Fruit fly (Drosophila melanogaster) whole organism, embryonic: Measurements from ENCODE around the gene ZnT63C.

Experiments used
- CG2199 ChIP-seq: fragments of 200-800 bp; sonication (Bioruptor generic); IDR thresholded peaks from 3 replicates; pipeline ENCODE4 v1.3.6; 2022; ENCODE audit warnings: missing biosample characterization, missing genetic modification characterization
- CG6654 ChIP-seq: fragments of 200-800 bp; sonication (Bioruptor generic); optimal IDR thresholded peaks from 2 replicates; lab custom pipeline; 2017; ENCODE audit warnings: missing biosample characterization, mild to moderate bottlenecking, missing genetic modification characterization
- CrebB ChIP-seq: fragments of 200-800 bp; sonication (Bioruptor generic); optimal IDR thresholded peaks from 3 replicates; lab custom pipeline; 2018; ENCODE audit warnings: missing biosample characterization, mild to moderate bottlenecking, missing genetic modification characterization
- TFAM ChIP-seq: fragments of 200-800 bp; sonication (Bioruptor generic); optimal IDR thresholded peaks from 2 replicates; lab custom pipeline; 2017; ENCODE audit warnings: missing biosample characterization, missing genetic modification characterization, inconsistent platforms
- corto ChIP-seq: fragments of 200-800 bp; sonication (Bioruptor generic); optimal IDR thresholded peaks from 2 replicates; lab custom pipeline; 2016; ENCODE audit warnings: missing biosample characterization, mild to moderate bottlenecking, missing genetic modification characterization, moderate library complexity
- fu2 ChIP-seq: fragments of 200-800 bp; sonication (Bioruptor generic); optimal IDR thresholded peaks from 2 replicates; lab custom pipeline; 2016; ENCODE audit warnings: missing biosample characterization, missing genetic modification characterization
- knrl ChIP-seq: fragments of 200-800 bp; sonication (Bioruptor generic); IDR thresholded peaks from 3 replicates; pipeline ENCODE4 v1.3.6; 2022; ENCODE audit warnings: missing biosample characterization, missing genetic modification characterization; ENCODE audit not compliant: partially characterized antibody
- nmo ChIP-seq: fragments of 200-800 bp; sonication (Bioruptor generic); optimal IDR thresholded peaks from 2 replicates; lab custom pipeline; 2018; ENCODE audit warnings: missing biosample characterization, mild to moderate bottlenecking, missing genetic modification characterization, moderate library complexity

DNA sequence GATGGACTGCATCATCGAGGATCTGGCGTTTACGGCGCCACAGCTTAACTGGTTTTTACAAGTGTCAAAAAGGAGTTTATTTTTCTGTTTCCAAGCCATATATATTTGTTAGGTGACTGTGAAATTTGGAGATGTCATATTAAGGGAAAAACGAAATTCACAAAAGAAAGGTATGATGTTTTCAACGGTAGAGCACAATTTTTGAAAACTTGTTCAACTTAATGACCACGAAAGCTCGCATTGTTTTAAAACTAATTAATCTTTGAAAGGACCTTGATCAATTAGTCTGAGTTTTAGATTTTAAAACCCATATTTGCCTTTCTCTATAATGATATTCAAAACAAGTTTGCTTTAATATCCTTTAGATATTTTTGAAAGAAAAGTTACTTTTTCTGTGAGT lies 25.3 kb downstream of the ZnT63C start, which contains the start of gene Strip:
- TF ChIP-seq CG2199 (GFP tag; lab: Robert Waterston, UW) (no peak), fu2 (no peak), nmo (no peak), CG6654 (GFP tag; lab: Kevin White, UChicago) (no peak), knrl (no peak), TFAM (GFP tag; lab: Kevin White, UChicago) (no peak), CrebB (tag; lab: Kevin White, UChicago) (no peak), corto (no peak)
